Fruit fly (Drosophila melanogaster): Measurements from ENCODE around the gene Hsp26.
A peak's percentile ranks its signal among the peaks of the same experiment; 100 is the strongest.

The Hsp26 gene

dm6 chr3L:9366850-9367430, 10.3 kb downstream of the Hsp26 start, which contains the start of the genes Klp67A and CG4452 (continued):
- TF ChIP-seq zen2 (GFP tag; IDR thresholded peaks at IDR 0.05; ENCODE audit: partially characterized antibody) (peak; percentile 86; the same call in 2 of the 3 replicates), zfh2 (GFP tag; optimal IDR thresholded peaks at IDR 0.05) (peak; percentile 25), zfh1 (GFP tag; IDR thresholded peaks at IDR 0.05) (0 out of 3 replicates have a peak, but pooled peaks have one; percentile 18), CG8478 (optimal IDR thresholded peaks at IDR 0.05) (no peak), CG10147 (GFP tag; optimal IDR thresholded peaks at IDR 0.05) (peak; percentile 42), usp (GFP tag; optimal IDR thresholded peaks at IDR 0.05) (no peak), Ada2b (GFP tag; IDR thresholded peaks at IDR 0.05) (no peak), otp (GFP tag; IDR thresholded peaks at IDR 0.05) (no peak), bbx (GFP tag; IDR thresholded peaks at IDR 0.05; ENCODE audit: partially characterized antibody) (peak; percentile 86), CG12219 (GFP tag; optimal IDR thresholded peaks at IDR 0.05) (no peak), Dek (tag; optimal IDR thresholded peaks at IDR 0.05) (peak; percentile 27), Atf-2 (GFP tag; optimal IDR thresholded peaks at IDR 0.05) (no peak), HLH3B (GFP tag; IDR thresholded peaks at IDR 0.05) (no peak), CG12155 (GFP tag; optimal IDR thresholded peaks at IDR 0.05) (peak; percentile 53), CG14710 (tag; optimal IDR thresholded peaks at IDR 0.05) (peak; percentile 90), Neu2 (GFP tag; optimal IDR thresholded peaks at IDR 0.05; ENCODE audit: borderline replicate concordance) (no peak), ken (GFP tag; IDR thresholded peaks at IDR 0.05) (0 out of 3 replicates have a peak, but pooled peaks have one; percentile 5), CG6175 (GFP tag; IDR thresholded peaks at IDR 0.05) (no peak), CG17359 (tag; optimal IDR thresholded peaks at IDR 0.05) (peak; percentile 4), en (GFP tag; optimal IDR thresholded peaks at IDR 0.05) (no peak), CG7928 (GFP tag; optimal IDR thresholded peaks at IDR 0.05) (peak; percentile 12), sqz (GFP tag; optimal IDR thresholded peaks at IDR 0.05) (no peak), gcm2 (GFP tag; optimal IDR thresholded peaks at IDR 0.05) (no peak), CG2875 (GFP tag; optimal IDR thresholded peaks at IDR 0.05) (no peak), CG2116 (GFP tag; optimal IDR thresholded peaks at IDR 0.05) (peak; percentile 100), CG3163 (GFP tag; optimal IDR thresholded peaks at IDR 0.05) (no peak), Spps (tag; optimal IDR thresholded peaks at IDR 0.05) (peak; percentile 27), eyg (GFP tag; optimal IDR thresholded peaks at IDR 0.05) (no peak), jing (GFP tag; optimal IDR thresholded peaks at IDR 0.05) (no peak), CG12104 (GFP tag; optimal IDR thresholded peaks at IDR 0.05) (peak; percentile 21), CG4617 (GFP tag; optimal IDR thresholded peaks at IDR 0.05; ENCODE audit: borderline replicate concordance) (no peak), chm (GFP tag; IDR thresholded peaks at IDR 0.05) (no peak), B-H1 (GFP tag; IDR thresholded peaks at IDR 0.05) (no peak), NfI (GFP tag; optimal IDR thresholded peaks at IDR 0.05) (no peak), CG11504 (tag; optimal IDR thresholded peaks at IDR 0.05) (no peak), Abd-B (GFP tag; optimal IDR thresholded peaks at IDR 0.05) (no peak), wdn (GFP tag; IDR thresholded peaks at IDR 0.05) (no peak), scrt (GFP tag; optimal IDR thresholded peaks at IDR 0.05) (no peak), CG43689 (GFP tag; IDR thresholded peaks at IDR 0.05) (no peak), ind (GFP tag; optimal IDR thresholded peaks at IDR 0.05) (peak; percentile 36), lbe (GFP tag; optimal IDR thresholded peaks at IDR 0.05) (peak; percentile 47), CG9437 (GFP tag; optimal IDR thresholded peaks at IDR 0.05) (peak; percentile 70), da (GFP tag; optimal IDR thresholded peaks at IDR 0.05) (no peak), CG7786 (GFP tag; optimal IDR thresholded peaks at IDR 0.05) (no peak), ems (GFP tag; optimal IDR thresholded peaks at IDR 0.05) (no peak), Hmx (GFP tag; optimal IDR thresholded peaks at IDR 0.05) (no peak), CG8281 (tag; optimal IDR thresholded peaks at IDR 0.05) (no peak), hth (optimal IDR thresholded peaks at IDR 0.05) (no peak), Dip3 (GFP tag; optimal IDR thresholded peaks at IDR 0.05) (no peak), CG10654 (GFP tag; optimal IDR thresholded peaks at IDR 0.05) (peak; percentile 20), Blimp-1 (GFP tag; optimal IDR thresholded peaks at IDR 0.05) (no peak), org-1 (GFP tag; optimal IDR thresholded peaks at IDR 0.05) (no peak)
